Worm (Caenorhabditis elegans) whole organism, L4 larva: ENCODE measurements around the gene mca-1.

Experiments
- lin-15B ChIP-seq: fragments of 150-350 bp; sonication (generic microtip); optimal IDR thresholded peaks from 3 replicates; lab custom pipeline; 2014; ENCODE audit warnings: missing biosample characterization, missing genetic modification characterization
- lin-39 ChIP-seq: fragments of 150-350 bp; optimal IDR thresholded peaks from 2 replicates; lab custom pipeline; 2014; ENCODE audit warnings: missing biosample characterization, missing genetic modification reagents, missing genetic modification characterization
- lsy-2 ChIP-seq, 2 experiments: fragments of 150-350 bp in 1 of 2; sonication (generic microtip) in 1 of 2; optimal IDR thresholded peaks; 2 replicates each; lab custom pipeline; 2014 to 2017; ENCODE audit warnings: missing biosample characterization in 2 of 2, missing genetic modification characterization in 2 of 2
- mdl-1 ChIP-seq, 2 experiments: fragments of 150-350 bp in 1 of 2; sonication (generic microtip) in 1 of 2; optimal IDR thresholded peaks; 2 replicates each; lab custom pipeline; 2014 to 2017; ENCODE audit warnings: missing biosample characterization in 2 of 2, missing genetic modification characterization in 2 of 2
- mes-2 ChIP-seq: sonication (generic microtip); optimal IDR thresholded peaks from 2 replicates; lab custom pipeline; 2016; ENCODE audit warnings: missing genotype, mild to moderate bottlenecking, missing genetic modification characterization, missing compliant biosample characterization; ENCODE audit not compliant: poor library complexity, severe bottlenecking
- nhr-77 ChIP-seq: fragments of 150-350 bp; optimal IDR thresholded peaks from 2 replicates; lab custom pipeline; 2014; ENCODE audit warnings: missing biosample characterization, missing genetic modification characterization
- pha-4 ChIP-seq, 2 experiments: fragments of 150-350 bp in 1 of 2; fragments of 200-800 bp in 1 of 2; sonication (Bioruptor generic) in 1 of 2; IDR thresholded peaks in 1 of 2; optimal IDR thresholded peaks in 1 of 2; 2 replicates each; pipeline versions ENCODE4 v1.3.6 to Lab custom; 2014 to 2022; ENCODE audit warnings: missing genetic modification characterization in 2 of 2, missing genetic modification reagents in 2 of 2, missing biosample characterization in 1 of 2, missing compliant biosample characterization in 1 of 2
- pqm-1 ChIP-seq: sonication (generic microtip); optimal IDR thresholded peaks from 2 replicates; lab custom pipeline; 2017; ENCODE audit warnings: missing biosample characterization, missing genetic modification characterization
- snpc-4 ChIP-seq: fragments of 150-350 bp; optimal IDR thresholded peaks from 2 replicates; lab custom pipeline; 2014; ENCODE audit warnings: missing biosample characterization, missing genetic modification characterization
- spr-1 ChIP-seq: sonication (generic microtip); optimal IDR thresholded peaks from 2 replicates; lab custom pipeline; 2016; ENCODE audit warnings: mild to moderate bottlenecking, missing genetic modification characterization, missing compliant biosample characterization
- tag-97 ChIP-seq: fragments of 200-800 bp; sonication (Bioruptor generic); IDR thresholded peaks from 2 replicates; pipeline ENCODE4 v1.3.6; 2022; ENCODE audit warnings: missing genetic modification characterization, missing compliant biosample characterization
- unc-62 ChIP-seq, 3 experiments: fragments of 150-350 bp in 1 of 3; sonication (generic microtip); optimal IDR thresholded peaks in 2 of 3; peaks in 1 of 3; 1 replicate in 1 of 3; 2 replicates in 2 of 3; lab custom pipeline; 2014 to 2017; ENCODE audit warnings: missing biosample characterization in 3 of 3, missing genetic modification characterization in 3 of 3, missing genetic modification reagents in 3 of 3, missing genotype in 1 of 3

DNA sequence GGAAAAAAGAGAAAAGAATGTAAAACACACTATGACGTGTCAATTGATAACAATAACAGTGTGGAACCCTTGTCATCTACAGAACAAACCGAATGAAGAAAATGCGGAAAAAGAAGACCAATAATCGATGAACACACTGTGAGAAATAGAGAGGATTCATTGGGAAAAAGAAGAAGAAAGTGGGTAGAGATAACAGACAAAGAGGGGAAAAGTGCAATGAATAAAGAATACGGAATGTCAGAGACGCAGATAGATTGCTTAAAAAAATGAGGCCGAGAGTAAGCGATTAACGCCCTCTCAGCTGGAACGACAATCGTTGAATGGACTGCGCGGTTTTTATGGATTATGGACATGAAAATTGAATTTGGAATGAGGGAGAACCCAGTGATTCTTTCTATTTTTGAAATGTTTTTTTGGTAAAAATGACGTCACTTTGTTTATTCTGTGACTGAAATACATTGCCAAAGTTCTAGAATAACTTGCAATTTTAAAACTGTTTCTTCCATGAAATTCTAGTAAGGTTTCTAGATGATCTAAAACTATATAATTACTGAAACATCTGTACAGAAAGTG lies 13.1 kb upstream of the mca-1 start, which contains the start of gene amph-1:
- TF ChIP-seq snpc-4 (tag; lab: Kevin White, UChicago): no peak
- TF ChIP-seq lsy-2 (tag; optimal IDR thresholded peaks at IDR 0.05; lab: Kevin White, UChicago): peak in 1 of 2 experiments; percentile 27
- no peak for TF ChIP-seq spr-1 (tag; lab: Kevin White, UChicago)
- TF ChIP-seq mdl-1 (tag; optimal IDR thresholded peaks at IDR 0.05; lab: Kevin White, UChicago): no peak
- TF ChIP-seq nhr-77: no peak
- no peak for TF ChIP-seq tag-97
- TF ChIP-seq lin-39 (tag; lab: Kevin White, UChicago): no peak
- no peak for TF ChIP-seq pqm-1
- no peak for TF ChIP-seq mes-2 (tag; lab: Kevin White, UChicago)
- no peak for TF ChIP-seq lin-15B (tag; lab: Kevin White, UChicago)
- TF ChIP-seq unc-62 (GFP tag; optimal IDR thresholded peaks at IDR 0.05 in 1 of 2; lab: Kevin White, UChicago): peak in 1 of 2 experiments; percentile 76
- TF ChIP-seq unc-62 (tag; optimal IDR thresholded peaks at IDR 0.05; lab: Kevin White, UChicago): no peak
- no peak for TF ChIP-seq pha-4 (GFP tag; IDR thresholded peaks at IDR 0.05; lab: Robert Waterston, UW)
- no peak for TF ChIP-seq pha-4 (tag; optimal IDR thresholded peaks at IDR 0.05; lab: Kevin White, UChicago)
